Worm (Caenorhabditis elegans) whole organism, L1 larva: Measurements from ENCODE around the gene csn-4.
"Not testable (repeated sequence)": the region's sequence is repeated elsewhere in the genome, so short reads cannot be mapped to it uniquely, and the experiment has no call there.

Source experiments
- C04F5.9 ChIP-seq: sonication (generic microtip); optimal IDR thresholded peaks from 2 replicates; lab custom pipeline; 2016; ENCODE audit warnings: missing genetic modification characterization, missing compliant biosample characterization
- ama-1 ChIP-seq: fragments of 150-350 bp; optimal IDR thresholded peaks from 2 replicates; lab custom pipeline; 2014
- ces-1 ChIP-seq: fragments of 150-350 bp; optimal IDR thresholded peaks from 2 replicates; lab custom pipeline; 2014; ENCODE audit warnings: missing biosample characterization, missing genetic modification reagents, missing genetic modification characterization
- efl-1 ChIP-seq, 4 experiments: fragments of 150-350 bp; optimal IDR thresholded peaks in 3 of 4; peaks in 1 of 4; 1 replicate in 1 of 4; 2 replicates in 3 of 4; lab custom pipeline; 2014; ENCODE audit warnings: missing biosample characterization in 2 of 4, missing genetic modification characterization in 2 of 4, missing genetic modification reagents in 2 of 4
- efl-3 ChIP-seq: fragments of 200-800 bp; sonication (Bioruptor generic); optimal IDR thresholded peaks from 2 replicates; lab custom pipeline; 2018; ENCODE audit warnings: mild to moderate bottlenecking, missing genetic modification characterization, missing compliant biosample characterization
- egl-27 ChIP-seq, 2 experiments: fragments of 150-350 bp in 1 of 2; sonication (generic microtip); optimal IDR thresholded peaks; 3 replicates each; lab custom pipeline; 2017 to 2018; ENCODE audit warnings: missing biosample characterization in 2 of 2, missing genetic modification characterization in 2 of 2, missing genetic modification reagents in 2 of 2
- elt-2 ChIP-seq: sonication (generic microtip); optimal IDR thresholded peaks from 2 replicates; lab custom pipeline; 2016; ENCODE audit warnings: missing genetic modification characterization, mild to moderate bottlenecking, inconsistent platforms, missing compliant biosample characterization, missing genetic modification reagents
- elt-3 ChIP-seq, 6 experiments: fragments of 150-350 bp in 1 of 6; sonication (generic microtip); optimal IDR thresholded peaks; 2 replicates each; lab custom pipeline; 2017 to 2018; ENCODE audit warnings: missing biosample characterization in 6 of 6, missing genetic modification characterization in 6 of 6, inconsistent platforms in 1 of 6
- fkh-10 ChIP-seq: sonication (generic microtip); optimal IDR thresholded peaks from 2 replicates; lab custom pipeline; 2017; ENCODE audit warnings: missing biosample characterization, missing genetic modification reagents, missing genetic modification characterization
- fos-1 ChIP-seq: fragments of 150-350 bp; optimal IDR thresholded peaks from 2 replicates; lab custom pipeline; 2014; ENCODE audit warnings: missing biosample characterization, missing genetic modification characterization
- hpl-2 ChIP-seq: fragments of 150-350 bp; optimal IDR thresholded peaks from 2 replicates; lab custom pipeline; 2014; ENCODE audit warnings: missing biosample characterization, missing genetic modification reagents, missing genetic modification characterization
- isw-1 ChIP-seq: fragments of 200-800 bp; sonication (Bioruptor generic); IDR thresholded peaks from 2 replicates; pipeline ENCODE4 v1.3.6; 2022; ENCODE audit warnings: missing genetic modification characterization, missing compliant biosample characterization
- jun-1 ChIP-seq: fragments of 150-350 bp; optimal IDR thresholded peaks from 2 replicates; lab custom pipeline; 2014; ENCODE audit warnings: missing biosample characterization, missing genetic modification reagents, missing genetic modification characterization
- lin-13 ChIP-seq: fragments of 150-350 bp; optimal IDR thresholded peaks from 2 replicates; lab custom pipeline; 2014; ENCODE audit warnings: missing biosample characterization, missing genetic modification reagents, missing genetic modification characterization
- lin-35 ChIP-seq, 2 experiments: fragments of 150-350 bp; optimal IDR thresholded peaks; 2 replicates each; lab custom pipeline; 2014; ENCODE audit warnings: missing biosample characterization in 2 of 2, missing genetic modification characterization in 2 of 2, missing genetic modification reagents in 2 of 2
- lin-39 ChIP-seq: fragments of 150-350 bp; optimal IDR thresholded peaks from 2 replicates; lab custom pipeline; 2014; ENCODE audit warnings: missing biosample characterization, missing genetic modification reagents, missing genetic modification characterization
- lsy-2 ChIP-seq, 2 experiments: fragments of 150-350 bp; optimal IDR thresholded peaks; 2 replicates each; lab custom pipeline; 2014; ENCODE audit warnings: missing biosample characterization in 2 of 2, missing genetic modification characterization in 2 of 2
- mdl-1 ChIP-seq, 2 experiments: fragments of 150-350 bp; optimal IDR thresholded peaks; 2 replicates each; lab custom pipeline; 2014 to 2017; ENCODE audit warnings: missing biosample characterization in 2 of 2, missing genetic modification characterization in 2 of 2, inconsistent platforms in 1 of 2
- mef-2 ChIP-seq: fragments of 150-350 bp; optimal IDR thresholded peaks from 2 replicates; lab custom pipeline; 2014; ENCODE audit warnings: missing biosample characterization, missing genetic modification characterization
- mep-1 ChIP-seq: fragments of 150-350 bp; optimal IDR thresholded peaks from 2 replicates; lab custom pipeline; 2014; ENCODE audit warnings: missing biosample characterization, missing genetic modification characterization
- nhr-11 ChIP-seq: fragments of 150-350 bp; optimal IDR thresholded peaks from 2 replicates; lab custom pipeline; 2014; ENCODE audit warnings: missing biosample characterization, missing genetic modification characterization
- nhr-19 ChIP-seq: fragments of 200-800 bp; sonication (Bioruptor generic); conservative IDR thresholded peaks from 2 replicates; pipeline ENCODE4 v1.3.6; 2022; ENCODE audit warnings: missing genetic modification characterization, missing compliant biosample characterization
- nhr-237 ChIP-seq: fragments of 150-350 bp; optimal IDR thresholded peaks from 2 replicates; lab custom pipeline; 2014; ENCODE audit warnings: missing biosample characterization, missing genetic modification characterization
- nhr-28 ChIP-seq: fragments of 150-350 bp; optimal IDR thresholded peaks from 2 replicates; lab custom pipeline; 2014; ENCODE audit warnings: missing biosample characterization, missing genetic modification characterization
- nhr-71 ChIP-seq: sonication (generic microtip); optimal IDR thresholded peaks from 2 replicates; lab custom pipeline; 2016; ENCODE audit warnings: mild to moderate bottlenecking, missing genetic modification characterization, moderate library complexity, missing compliant biosample characterization
- nhr-76 ChIP-seq: sonication (generic microtip); optimal IDR thresholded peaks from 2 replicates; lab custom pipeline; 2017; ENCODE audit warnings: missing biosample characterization, missing genetic modification characterization
- nhr-84 ChIP-seq: sonication (generic microtip); optimal IDR thresholded peaks from 2 replicates; lab custom pipeline; 2017; ENCODE audit warnings: missing biosample characterization, missing genetic modification characterization
- nhr-85 ChIP-seq: sonication (generic microtip); peaks from one replicate; lab custom pipeline; 2016; ENCODE audit warnings: missing genetic modification characterization, inconsistent platforms, missing compliant biosample characterization
- nhr-90 ChIP-seq: sonication (generic microtip); optimal IDR thresholded peaks from 2 replicates; lab custom pipeline; 2016; ENCODE audit warnings: mild to moderate bottlenecking, missing genetic modification characterization, missing compliant biosample characterization; ENCODE audit not compliant: poor library complexity
- rnt-1 ChIP-seq: sonication (generic microtip); optimal IDR thresholded peaks from 2 replicates; lab custom pipeline; 2016; ENCODE audit warnings: mild to moderate bottlenecking, missing genetic modification characterization, moderate library complexity, missing compliant biosample characterization
- skn-1 ChIP-seq: fragments of 150-350 bp; optimal IDR thresholded peaks from 2 replicates; lab custom pipeline; 2014; ENCODE audit warnings: missing biosample characterization, missing genetic modification characterization
- snu-23 ChIP-seq: sonication (generic microtip); optimal IDR thresholded peaks from 2 replicates; lab custom pipeline; 2016; ENCODE audit warnings: missing genetic modification characterization, missing compliant biosample characterization
- sox-4 ChIP-seq: sonication (generic microtip); optimal IDR thresholded peaks from 2 replicates; lab custom pipeline; 2016; ENCODE audit warnings: missing genetic modification characterization, missing compliant biosample characterization
- swsn-7 ChIP-seq: sonication (generic microtip); optimal IDR thresholded peaks from 2 replicates; lab custom pipeline; 2016; ENCODE audit warnings: missing genetic modification characterization, missing compliant biosample characterization
- unc-62 ChIP-seq: fragments of 150-350 bp; optimal IDR thresholded peaks from 2 replicates; lab custom pipeline; 2014; ENCODE audit warnings: missing biosample characterization, missing genetic modification reagents, missing genetic modification characterization
- unc-98 ChIP-seq: fragments of 200-800 bp; sonication (Bioruptor generic); IDR thresholded peaks from 2 replicates; pipeline ENCODE4 v1.3.6; 2022; ENCODE audit warnings: missing genetic modification characterization, missing compliant biosample characterization
- vab-15 ChIP-seq: sonication (generic microtip); optimal IDR thresholded peaks from 2 replicates; lab custom pipeline; 2017; ENCODE audit warnings: missing genotype, mild to moderate bottlenecking, missing genetic modification characterization, missing compliant biosample characterization
- zip-4 ChIP-seq: fragments of 200-800 bp; sonication (Bioruptor generic); optimal IDR thresholded peaks from 2 replicates; lab custom pipeline; 2018; ENCODE audit warnings: mild to moderate bottlenecking, missing genetic modification characterization, moderate library complexity, missing compliant biosample characterization
- ztf-4 ChIP-seq: fragments of 150-350 bp; optimal IDR thresholded peaks from 2 replicates; lab custom pipeline; 2014; ENCODE audit warnings: missing biosample characterization, missing genetic modification characterization

The csn-4 gene

ce11 chrIV:1054736-1055135 lies 32.1 kb downstream of the csn-4 start, which contains the start of gene dcap-1 (continued):
- TF ChIP-seq mef-2 (tag; lab: Kevin White, UChicago): no peak
- TF ChIP-seq nhr-85 (tag; lab: Kevin White, UChicago): peak; percentile 74
- TF ChIP-seq nhr-71 (tag; lab: Kevin White, UChicago): no peak
- TF ChIP-seq jun-1 (tag; lab: Kevin White, UChicago): no peak
- TF ChIP-seq lin-35 (GFP tag; optimal IDR thresholded peaks at IDR 0.05; lab: Kevin White, UChicago): peak; percentile 46 to 59
- TF ChIP-seq swsn-7 (tag; lab: Kevin White, UChicago): peak; percentile 31
- TF ChIP-seq C04F5.9: peak; percentile 45

- TF ChIP-seq nhr-11 (tag; lab: Kevin White, UChicago) (no peak), efl-1 (optimal IDR thresholded peaks at IDR 0.05; lab: Kevin White, UChicago) (no peak), efl-1 (GFP tag; optimal IDR thresholded peaks at IDR 0.05 in 1 of 2; lab: Kevin White, UChicago) (peak in 1 of 2 experiments; percentile 10), hpl-2 (GFP tag; lab: Kevin White, UChicago) (no peak)
Observed at ce11 chrIV:1053989-1054388, 32.8 kb downstream of the csn-4 start.

- TF ChIP-seq zip-4 (GFP tag; lab: Kevin White, UChicago); skn-1 (tag; lab: Kevin White, UChicago); isw-1 (GFP tag; lab: Robert Waterston, UW): not testable (repeated sequence)
Observed at ce11 chrIV:1051636-1052133, 35.1 kb downstream of the csn-4 start, which contains the start of gene Y55F3AM.21. Gene Y55F3AM.21 (minus strand): TSS chrIV:1051686.

ce11 chrIV:1046996-1047395 lies 39.8 kb downstream of the csn-4 start:
- no peak for TF ChIP-seq snu-23
- no peak for TF ChIP-seq nhr-28
- TF ChIP-seq swsn-7 (tag; lab: Kevin White, UChicago): no peak
- TF ChIP-seq lin-13 (GFP tag; lab: Kevin White, UChicago): no peak
- no peak for TF ChIP-seq elt-3 (tag; optimal IDR thresholded peaks at IDR 0.05; lab: Kevin White, UChicago)
- TF ChIP-seq elt-2 (tag; lab: Kevin White, UChicago): no peak
- TF ChIP-seq egl-27 (tag; optimal IDR thresholded peaks at IDR 0.05; lab: Kevin White, UChicago): no peak
- TF ChIP-seq sox-4: no peak
- no peak for TF ChIP-seq nhr-19 (GFP tag; lab: Robert Waterston, UW)
- no peak for TF ChIP-seq isw-1 (GFP tag; lab: Robert Waterston, UW)
- TF ChIP-seq mep-1: no peak
- TF ChIP-seq unc-62: no peak
- TF ChIP-seq efl-3 (GFP tag; lab: Kevin White, UChicago): no peak
- TF ChIP-seq fkh-10 (GFP tag; lab: Kevin White, UChicago): no peak
- no peak for TF ChIP-seq vab-15 (tag; lab: Kevin White, UChicago)
- TF ChIP-seq nhr-90: no peak
- no peak for TF ChIP-seq rnt-1 (tag; lab: Kevin White, UChicago)
- TF ChIP-seq unc-98 (GFP tag; lab: Robert Waterston, UW): no peak
- TF ChIP-seq, all 84 proteins: peak for 0

DNA sequence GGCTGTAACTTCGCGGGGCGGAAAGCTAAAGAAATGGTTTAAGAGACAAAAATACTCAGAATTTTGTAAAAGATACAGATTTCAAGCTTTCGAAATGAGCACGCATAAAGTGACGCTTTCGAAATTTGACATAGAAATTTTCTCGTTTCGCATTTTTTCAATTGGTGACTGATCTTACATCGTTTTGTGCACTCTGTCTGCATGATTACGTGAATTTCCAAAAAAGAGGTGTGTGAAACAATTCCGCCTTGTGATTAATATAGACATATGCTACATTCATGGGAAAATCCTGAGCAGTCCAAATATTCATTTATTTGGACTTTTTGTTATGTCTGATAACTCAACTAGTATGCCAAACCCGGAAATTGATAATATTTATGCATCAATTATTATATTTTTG lies 41.1 kb downstream of the csn-4 start, which contains the start of gene srx-12:
Gene srx-12 (plus strand): TSS at position 301 of the 400 bp plus-strand sequence.
- TF ChIP-seq swsn-7 (tag; lab: Kevin White, UChicago) (no peak), lin-39 (tag; lab: Kevin White, UChicago) (no peak), ztf-4 (tag; lab: Kevin White, UChicago) (no peak), mdl-1 (tag; optimal IDR thresholded peaks at IDR 0.05; lab: Kevin White, UChicago) (no peak), mef-2 (tag; lab: Kevin White, UChicago) (no peak), nhr-237 (tag; lab: Kevin White, UChicago) (no peak), nhr-76 (tag; lab: Kevin White, UChicago) (no peak), nhr-28 (no peak), nhr-84 (tag; lab: Kevin White, UChicago) (no peak), elt-2 (tag; lab: Kevin White, UChicago) (no peak), ces-1 (GFP tag; lab: Kevin White, UChicago) (no peak), mep-1 (no peak), efl-1 (optimal IDR thresholded peaks at IDR 0.05; lab: Kevin White, UChicago) (no peak), efl-1 (GFP tag; optimal IDR thresholded peaks at IDR 0.05 in 1 of 2; lab: Kevin White, UChicago) (no peak), skn-1 (tag; lab: Kevin White, UChicago) (no peak), fos-1 (tag; lab: Kevin White, UChicago) (no peak), ama-1 (lab: Kevin White, UChicago) (no peak), hpl-2 (GFP tag; lab: Kevin White, UChicago) (no peak), isw-1 (GFP tag; lab: Robert Waterston, UW) (no peak), lsy-2 (tag; optimal IDR thresholded peaks at IDR 0.05; lab: Kevin White, UChicago) (no peak)
